Worm (Caenorhabditis elegans) whole organism, young adult: ENCODE data around the gene tctn-1.
A peak's percentile ranks its signal among the peaks of the same experiment; 100 is the strongest.

Source experiments
- B0035.1 ChIP-seq: sonication (generic microtip); optimal IDR thresholded peaks from 2 replicates; lab custom pipeline; 2016; ENCODE audit warnings: missing genetic modification characterization, mild to moderate bottlenecking, missing compliant biosample characterization, missing genotype, missing genetic modification reagents
- F39B2.1 ChIP-seq: fragments of 200-800 bp; sonication (Bioruptor generic); IDR thresholded peaks from 2 replicates; pipeline ENCODE4 v1.3.6; 2022; ENCODE audit warnings: missing genetic modification reagents, missing genetic modification characterization, missing compliant biosample characterization
- atf-7 ChIP-seq: sonication (generic microtip); optimal IDR thresholded peaks from 2 replicates; lab custom pipeline; 2017; ENCODE audit warnings: mild to moderate bottlenecking, missing genetic modification characterization, missing compliant biosample characterization
- chd-7 ChIP-seq: sonication (generic microtip); optimal IDR thresholded peaks from 2 replicates; lab custom pipeline; 2016; ENCODE audit warnings: mild to moderate bottlenecking, missing genetic modification characterization, moderate library complexity, missing compliant biosample characterization
- lag-1 ChIP-seq: fragments of 200-800 bp; sonication (Bioruptor generic); IDR thresholded peaks from 2 replicates; pipeline ENCODE4 v1.3.6; 2022; ENCODE audit warnings: missing genetic modification reagents, missing genetic modification characterization, missing compliant biosample characterization
- lin-40 ChIP-seq: sonication (generic microtip); optimal IDR thresholded peaks from 2 replicates; lab custom pipeline; 2016; ENCODE audit warnings: missing genetic modification characterization, mild to moderate bottlenecking, missing compliant biosample characterization, missing genotype, missing genetic modification reagents
- lsy-27 ChIP-seq: sonication (generic microtip); optimal IDR thresholded peaks from 2 replicates; lab custom pipeline; 2017; ENCODE audit warnings: missing genetic modification characterization, mild to moderate bottlenecking, missing compliant biosample characterization, antibody characterized with exemption, missing genotype, borderline replicate concordance; ENCODE audit not compliant: insufficient read depth
- nhr-179 ChIP-seq: sonication (generic microtip); optimal IDR thresholded peaks from 2 replicates; lab custom pipeline; 2016; ENCODE audit warnings: mild to moderate bottlenecking, missing genetic modification characterization, missing compliant biosample characterization
- nhr-80 ChIP-seq: sonication (generic microtip); optimal IDR thresholded peaks from 2 replicates; lab custom pipeline; 2016; ENCODE audit warnings: missing genetic modification characterization, missing compliant biosample characterization

The tctn-1 gene

ce11 chrIV:4705182-4705581 lies 42.5 kb downstream of the tctn-1 start (continued):
- TF ChIP-seq nhr-80 (tag; lab: Kevin White, UChicago) (peak; percentile 99), lin-40 (tag; lab: Kevin White, UChicago) (peak; percentile 64), atf-7 (tag; lab: Kevin White, UChicago) (no peak), lsy-27 (tag; lab: Kevin White, UChicago) (no peak), nhr-179 (tag; lab: Kevin White, UChicago) (no peak)

ce11 chrIV:4703911-4704310 lies 43.7 kb downstream of the tctn-1 start, which contains the start of gene ogdh-1:
Gene ogdh-1, minus strand, starts transcription at chrIV:4704011.
- no peak for TF ChIP-seq F39B2.1 (GFP tag; lab: Robert Waterston, UW)
- no peak for TF ChIP-seq chd-7 (tag; lab: Kevin White, UChicago)
- no peak for TF ChIP-seq B0035.1 (tag; lab: Kevin White, UChicago)
- no peak for TF ChIP-seq lag-1
